Worm (Caenorhabditis elegans) whole organism, late embryonic: ENCODE measurements around the gene AC3.12.

ENCODE experiments used
- T23F11.4 ChIP-seq: fragments of 200-800 bp; sonication (Bioruptor generic); optimal IDR thresholded peaks from 2 replicates; lab custom pipeline; 2018; ENCODE audit warnings: mild to moderate bottlenecking, missing genetic modification characterization, missing compliant biosample characterization
- Y22D7AL.16 ChIP-seq: sonication (generic microtip); optimal IDR thresholded peaks from 2 replicates; lab custom pipeline; 2016; ENCODE audit warnings: missing genetic modification characterization, missing compliant biosample characterization
- ahr-1 ChIP-seq: sonication (generic microtip); optimal IDR thresholded peaks from 2 replicates; lab custom pipeline; 2016; ENCODE audit warnings: missing genetic modification characterization, missing compliant biosample characterization
- ceh-14 ChIP-seq: sonication (generic microtip); optimal IDR thresholded peaks from 2 replicates; lab custom pipeline; 2016; ENCODE audit warnings: missing genotype, missing genetic modification characterization, missing compliant biosample characterization
- ceh-2 ChIP-seq: sonication (generic microtip); optimal IDR thresholded peaks from 2 replicates; lab custom pipeline; 2016; ENCODE audit warnings: missing genotype, missing genetic modification characterization, missing compliant biosample characterization
- ceh-22 ChIP-seq: sonication (generic microtip); optimal IDR thresholded peaks from 2 replicates; lab custom pipeline; 2017; ENCODE audit warnings: missing biosample characterization, missing genetic modification characterization
- ceh-24 ChIP-seq: sonication (generic microtip); optimal IDR thresholded peaks from 2 replicates; lab custom pipeline; 2016; ENCODE audit warnings: mild to moderate bottlenecking, missing genetic modification characterization, missing compliant biosample characterization
- ceh-31 ChIP-seq: sonication (generic microtip); optimal IDR thresholded peaks from 2 replicates; lab custom pipeline; 2016; ENCODE audit warnings: missing genetic modification characterization, missing compliant biosample characterization
- ceh-34 ChIP-seq: sonication (generic microtip); optimal IDR thresholded peaks from 2 replicates; lab custom pipeline; 2016; ENCODE audit warnings: mild to moderate bottlenecking, missing genetic modification characterization, missing compliant biosample characterization
- che-1 ChIP-seq: sonication (generic microtip); optimal IDR thresholded peaks from 2 replicates; lab custom pipeline; 2016; ENCODE audit warnings: mild to moderate bottlenecking, missing genetic modification characterization, missing compliant biosample characterization
- dmd-4 ChIP-seq: sonication (generic microtip); optimal IDR thresholded peaks from 2 replicates; lab custom pipeline; 2016; ENCODE audit warnings: borderline replicate concordance, missing genetic modification characterization, missing compliant biosample characterization
- elt-4 ChIP-seq: sonication (generic microtip); optimal IDR thresholded peaks from 2 replicates; lab custom pipeline; 2016; ENCODE audit warnings: missing genetic modification characterization, missing compliant biosample characterization
- ets-4 ChIP-seq: sonication (generic microtip); optimal IDR thresholded peaks from 2 replicates; lab custom pipeline; 2016; ENCODE audit warnings: missing genetic modification characterization, missing compliant biosample characterization
- eyg-1 ChIP-seq: sonication (generic microtip); optimal IDR thresholded peaks from 2 replicates; lab custom pipeline; 2016; ENCODE audit warnings: missing genotype, missing genetic modification characterization, missing compliant biosample characterization
- fax-1 ChIP-seq: sonication (generic microtip); optimal IDR thresholded peaks from 2 replicates; lab custom pipeline; 2016; ENCODE audit warnings: missing genotype, missing genetic modification characterization, missing compliant biosample characterization
- fkh-6 ChIP-seq: sonication (generic microtip); optimal IDR thresholded peaks from 2 replicates; lab custom pipeline; 2016; ENCODE audit warnings: missing genetic modification characterization, missing compliant biosample characterization
- hlh-8 ChIP-seq: sonication (generic microtip); optimal IDR thresholded peaks from 2 replicates; lab custom pipeline; 2016; ENCODE audit warnings: missing genotype, missing genetic modification characterization, missing compliant biosample characterization
- lin-11 ChIP-seq: fragments of 200-800 bp; sonication (Bioruptor generic); optimal IDR thresholded peaks from 2 replicates; lab custom pipeline; 2018; ENCODE audit warnings: mild to moderate bottlenecking, missing genetic modification characterization, missing compliant biosample characterization
- madf-2 ChIP-seq: sonication (generic microtip); optimal IDR thresholded peaks from 2 replicates; lab custom pipeline; 2017; ENCODE audit warnings: missing genetic modification characterization, missing compliant biosample characterization
- mec-3 ChIP-seq: sonication (generic microtip); optimal IDR thresholded peaks from 2 replicates; lab custom pipeline; 2016; ENCODE audit warnings: borderline replicate concordance, missing genetic modification characterization, missing compliant biosample characterization
- nfya-1 ChIP-seq: sonication (generic microtip); optimal IDR thresholded peaks from 2 replicates; lab custom pipeline; 2017; ENCODE audit warnings: missing genetic modification characterization, mild to moderate bottlenecking, missing compliant biosample characterization, antibody characterized with exemption, moderate library complexity
- nhr-232 ChIP-seq: sonication (generic microtip); optimal IDR thresholded peaks from 2 replicates; lab custom pipeline; 2016; ENCODE audit warnings: missing genetic modification characterization, missing compliant biosample characterization
- npax-4 ChIP-seq: sonication (generic microtip); optimal IDR thresholded peaks from 2 replicates; lab custom pipeline; 2016; ENCODE audit warnings: missing genetic modification characterization, missing compliant biosample characterization
- odd-2 ChIP-seq: sonication (generic microtip); optimal IDR thresholded peaks from 2 replicates; lab custom pipeline; 2017; ENCODE audit warnings: antibody characterized with exemption, mild to moderate bottlenecking, missing genetic modification characterization, missing compliant biosample characterization
- pag-3 ChIP-seq: sonication (generic microtip); optimal IDR thresholded peaks from 2 replicates; lab custom pipeline; 2016; ENCODE audit warnings: missing compliant biosample characterization, missing genetic modification characterization, borderline replicate concordance
- pat-9 ChIP-seq: fragments of 200-800 bp; sonication (Bioruptor generic); optimal IDR thresholded peaks from 2 replicates; lab custom pipeline; 2018; ENCODE audit warnings: mild to moderate bottlenecking, missing genetic modification characterization, moderate library complexity, missing compliant biosample characterization
- pax-1 ChIP-seq: fragments of 150-350 bp; optimal IDR thresholded peaks from 2 replicates; lab custom pipeline; 2014; ENCODE audit warnings: missing biosample characterization, missing genetic modification characterization
- ref-2 ChIP-seq: sonication (generic microtip); optimal IDR thresholded peaks from 2 replicates; lab custom pipeline; 2016; ENCODE audit warnings: missing genetic modification characterization, missing compliant biosample characterization
- sdc-2 ChIP-seq: sonication (generic microtip); optimal IDR thresholded peaks from 2 replicates; lab custom pipeline; 2016; ENCODE audit warnings: missing genotype, missing genetic modification characterization, missing compliant biosample characterization
- syd-9 ChIP-seq: sonication (generic microtip); optimal IDR thresholded peaks from 2 replicates; lab custom pipeline; 2016; ENCODE audit warnings: mild to moderate bottlenecking, missing genetic modification characterization, moderate library complexity, missing compliant biosample characterization
- tbx-7 ChIP-seq: sonication (generic microtip); optimal IDR thresholded peaks from 2 replicates; lab custom pipeline; 2016; ENCODE audit warnings: missing genotype, missing genetic modification characterization, missing compliant biosample characterization
- ttx-3 ChIP-seq: sonication (generic microtip); optimal IDR thresholded peaks from 2 replicates; lab custom pipeline; 2016; ENCODE audit warnings: missing genetic modification reagents, missing genetic modification characterization, missing compliant biosample characterization
- unc-42 ChIP-seq: sonication (generic microtip); optimal IDR thresholded peaks from 2 replicates; lab custom pipeline; 2016; ENCODE audit warnings: missing genotype, missing genetic modification characterization, missing compliant biosample characterization
- unc-55 ChIP-seq: sonication (generic microtip); optimal IDR thresholded peaks from 2 replicates; lab custom pipeline; 2017; ENCODE audit warnings: missing biosample characterization, missing genetic modification reagents, missing genetic modification characterization
- unc-86 ChIP-seq: sonication (generic microtip); optimal IDR thresholded peaks from 2 replicates; lab custom pipeline; 2016; ENCODE audit warnings: missing genetic modification characterization, missing compliant biosample characterization
- zip-5 ChIP-seq: sonication (generic microtip); optimal IDR thresholded peaks from 2 replicates; lab custom pipeline; 2016; ENCODE audit warnings: missing genetic modification characterization, missing compliant biosample characterization
- ztf-16 ChIP-seq: sonication (generic microtip); optimal IDR thresholded peaks from 2 replicates; lab custom pipeline; 2017; ENCODE audit warnings: missing genetic modification characterization, missing compliant biosample characterization

AC3.12 gene

DNA sequence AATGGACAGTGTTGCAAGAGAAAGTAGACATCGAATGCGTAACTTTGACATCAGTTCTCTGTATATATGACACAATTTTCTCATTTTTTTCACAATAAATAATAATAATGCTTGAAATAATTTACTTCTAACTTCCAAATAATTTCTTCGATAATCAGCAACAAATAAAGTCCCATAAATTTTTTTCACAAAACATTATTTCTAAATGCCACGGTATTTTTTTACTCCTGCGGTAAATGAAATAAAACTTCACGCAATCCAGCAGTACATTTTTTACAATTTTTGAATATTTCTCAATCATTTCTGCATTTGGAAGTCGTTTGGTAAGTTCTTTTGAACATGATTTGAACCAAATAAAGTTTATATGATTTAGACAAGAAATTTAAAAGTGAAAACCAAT lies 4.8 kb upstream of the AC3.12 start, which contains the start of gene spe-10:
Gene spe-10 (plus strand): TSS at position 301 of the 400 bp plus-strand sequence.
- TF ChIP-seq che-1 (tag; lab: Kevin White, UChicago) (no peak), tbx-7 (tag; lab: Kevin White, UChicago) (no peak), ceh-22 (tag; lab: Kevin White, UChicago) (no peak), mec-3 (tag; lab: Kevin White, UChicago) (no peak), ceh-31 (tag; lab: Kevin White, UChicago) (no peak), eyg-1 (tag; lab: Kevin White, UChicago) (no peak), ztf-16 (no peak), ceh-2 (tag; lab: Kevin White, UChicago) (no peak), unc-42 (no peak), Y22D7AL.16 (tag; lab: Kevin White, UChicago) (no peak), fkh-6 (tag; lab: Kevin White, UChicago) (no peak), ceh-14 (no peak), T23F11.4 (GFP tag; lab: Kevin White, UChicago) (no peak), ceh-34 (tag; lab: Kevin White, UChicago) (no peak), dmd-4 (tag; lab: Kevin White, UChicago) (no peak), unc-86 (tag; lab: Kevin White, UChicago) (no peak), ahr-1 (no peak)

DNA sequence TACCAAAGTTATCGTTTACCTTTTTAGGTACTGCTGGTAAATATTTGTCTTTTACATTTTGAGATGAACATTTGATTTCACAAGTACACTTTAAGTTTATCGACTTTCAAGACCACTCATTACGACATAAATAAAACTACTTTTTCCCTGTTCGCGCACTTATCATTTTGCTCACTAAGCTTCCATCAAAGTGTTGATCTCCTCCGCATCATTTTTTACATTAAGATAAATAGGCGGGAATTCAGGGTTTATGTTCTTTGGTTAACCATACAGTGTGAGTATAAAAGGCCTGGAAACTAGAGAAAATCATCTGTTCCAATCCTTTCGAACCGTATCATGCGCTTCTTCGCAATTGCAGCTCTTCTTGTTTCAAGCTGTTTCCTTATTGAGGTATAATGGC lies 2.9 kb upstream of the AC3.12 start, which contains the start of gene pqn-2:
Gene pqn-2 (plus strand): TSS at position 301 of the 400 bp plus-strand sequence.
- TF ChIP-seq nhr-232, result no peak
- TF ChIP-seq ets-4 (tag; lab: Kevin White, UChicago), result no peak
- TF ChIP-seq fax-1 (tag; lab: Kevin White, UChicago), result no peak
- TF ChIP-seq dmd-4 (tag; lab: Kevin White, UChicago), result no peak
- TF ChIP-seq pat-9 (tag; lab: Kevin White, UChicago), result no peak
- TF ChIP-seq odd-2 (tag; lab: Kevin White, UChicago), result no peak
- no peak for TF ChIP-seq pax-1 (tag; lab: Kevin White, UChicago)
- TF ChIP-seq lin-11 (tag; lab: Kevin White, UChicago), result no peak
- TF ChIP-seq madf-2, result no peak
- TF ChIP-seq elt-4 (tag; lab: Kevin White, UChicago), result no peak
- no peak for TF ChIP-seq ceh-34 (tag; lab: Kevin White, UChicago)
- TF ChIP-seq sdc-2 (tag; lab: Kevin White, UChicago), result no peak
- no peak for TF ChIP-seq Y22D7AL.16 (tag; lab: Kevin White, UChicago)
- no peak for TF ChIP-seq syd-9 (tag; lab: Kevin White, UChicago)
- no peak for TF ChIP-seq pag-3 (tag; lab: Kevin White, UChicago)
- TF ChIP-seq ref-2 (tag; lab: Kevin White, UChicago), result no peak
- no peak for TF ChIP-seq eyg-1 (tag; lab: Kevin White, UChicago)
- TF ChIP-seq ceh-24, result no peak
- no peak for TF ChIP-seq unc-55 (GFP tag; lab: Kevin White, UChicago)
- no peak for TF ChIP-seq ttx-3 (tag; lab: Kevin White, UChicago)
- TF ChIP-seq, all 69 proteins: peak for 0

DNA sequence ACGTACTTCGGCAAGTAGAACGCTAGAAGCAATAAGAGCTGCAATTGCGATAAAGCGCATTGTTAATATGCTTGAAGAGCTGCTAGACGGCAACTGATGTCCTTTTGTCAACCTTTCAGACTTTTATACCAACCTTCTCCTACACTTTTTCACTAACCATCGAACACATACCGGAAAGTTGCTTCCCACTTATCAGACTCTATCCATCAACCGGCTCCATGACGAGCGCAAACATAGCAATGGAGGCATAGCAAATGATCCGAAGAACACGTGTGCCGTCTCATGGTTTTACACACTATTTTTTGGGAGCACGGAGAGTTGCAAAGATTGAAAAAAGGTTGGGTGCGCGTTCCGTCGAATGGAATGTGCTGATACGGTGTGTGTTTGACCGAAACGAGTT lies 2.5 kb upstream of the AC3.12 start, which contains the start of gene abu-1:
Gene abu-1 (minus strand): TSS at position 101 of the 400 bp plus-strand sequence.
- TF ChIP-seq hlh-8 (tag; lab: Kevin White, UChicago) (no peak), ahr-1 (no peak), npax-4 (tag; lab: Kevin White, UChicago) (no peak), unc-42 (no peak), ceh-14 (no peak), sdc-2 (tag; lab: Kevin White, UChicago) (no peak), eyg-1 (tag; lab: Kevin White, UChicago) (no peak), odd-2 (tag; lab: Kevin White, UChicago) (no peak), lin-11 (tag; lab: Kevin White, UChicago) (no peak), tbx-7 (tag; lab: Kevin White, UChicago) (no peak), zip-5 (tag; lab: Kevin White, UChicago) (no peak), pat-9 (tag; lab: Kevin White, UChicago) (no peak), dmd-4 (tag; lab: Kevin White, UChicago) (no peak), nfya-1 (no peak)
